Worm (Caenorhabditis elegans): Measurements from ENCODE around the gene srg-25.

srg-25 gene

ce11 chrV:5345419-5345818 is at the start of gene srg-25:
Gene srg-25, minus strand, starts transcription at chrV:5345519.
- no peak for TF ChIP-seq B0310.2 (tag; optimal IDR thresholded peaks at IDR 0.05)
- no peak for TF ChIP-seq F13C5.2 (tag; optimal IDR thresholded peaks at IDR 0.05)
- TF ChIP-seq aly-1 (tag; optimal IDR thresholded peaks at IDR 0.05): no peak
- TF ChIP-seq sea-1 (GFP tag; conservative IDR thresholded peaks at IDR 0.05): no peak
- TF ChIP-seq tra-4 (tag; optimal IDR thresholded peaks at IDR 0.05): no peak
- TF ChIP-seq scrt-1 (GFP tag; IDR thresholded peaks at IDR 0.05): no peak
- no peak for TF ChIP-seq hnd-1 (tag; optimal IDR thresholded peaks at IDR 0.05)

ce11 chrV:5392993-5393628 is 47.8 kb upstream of the srg-25 start, which contains the start of gene C35A11.4:
Gene C35A11.4, minus strand, starts transcription at chrV:5393148.
- TF ChIP-seq B0310.2 (tag; optimal IDR thresholded peaks at IDR 0.05) (no peak), ceh-13 (GFP tag; optimal IDR thresholded peaks at IDR 0.05) (no peak), hmbx-1 (tag; optimal IDR thresholded peaks at IDR 0.05) (no peak), tra-4 (tag; optimal IDR thresholded peaks at IDR 0.05) (no peak), hnd-1 (tag; optimal IDR thresholded peaks at IDR 0.05) (no peak), aly-1 (tag; optimal IDR thresholded peaks at IDR 0.05) (no peak), F13C5.2 (tag; optimal IDR thresholded peaks at IDR 0.05) (no peak), ceh-36 (tag; optimal IDR thresholded peaks at IDR 0.05) (no peak), pes-1 (GFP tag; IDR thresholded peaks at IDR 0.05) (no peak), flt-1 (GFP tag; IDR thresholded peaks at IDR 0.05) (no peak), tbx-37 (GFP tag; conservative IDR thresholded peaks at IDR 0.05) (no peak), hmg-4 (GFP tag; optimal IDR thresholded peaks at IDR 0.05) (no peak), scrt-1 (GFP tag; IDR thresholded peaks at IDR 0.05) (no peak), sea-1 (GFP tag; conservative IDR thresholded peaks at IDR 0.05) (no peak), ets-7 (tag; optimal IDR thresholded peaks at IDR 0.05) (no peak), tbx-11 (GFP tag; IDR thresholded peaks at IDR 0.05) (no peak), ama-1 (optimal IDR thresholded peaks at IDR 0.05) (no peak)

- TF ChIP-seq flt-1 (GFP tag; IDR thresholded peaks at IDR 0.05): no peak
- TF ChIP-seq hmg-4 (GFP tag; optimal IDR thresholded peaks at IDR 0.05): no peak
- TF ChIP-seq sea-1 (GFP tag; conservative IDR thresholded peaks at IDR 0.05): no peak
- TF ChIP-seq ets-7 (tag; optimal IDR thresholded peaks at IDR 0.05): no peak
- no peak for TF ChIP-seq B0310.2 (tag; optimal IDR thresholded peaks at IDR 0.05)
- TF ChIP-seq tbx-37 (GFP tag; conservative IDR thresholded peaks at IDR 0.05): no peak
- TF ChIP-seq scrt-1 (GFP tag; IDR thresholded peaks at IDR 0.05): no peak
- no peak for TF ChIP-seq hnd-1 (tag; optimal IDR thresholded peaks at IDR 0.05)
Observed at ce11 chrV:5385914-5386493, 40.7 kb upstream of the srg-25 start, which contains the start of gene C35A11.2. Gene C35A11.2, plus strand, starts transcription at chrV:5386299.

- TF ChIP-seq flt-1 (GFP tag; IDR thresholded peaks at IDR 0.05): no peak
- no peak for TF ChIP-seq aly-1 (tag; optimal IDR thresholded peaks at IDR 0.05)
- TF ChIP-seq ceh-36 (tag; optimal IDR thresholded peaks at IDR 0.05): no peak
- no peak for TF ChIP-seq ceh-13 (GFP tag; optimal IDR thresholded peaks at IDR 0.05)
- no peak for TF ChIP-seq pes-1 (GFP tag; IDR thresholded peaks at IDR 0.05)
- no peak for TF ChIP-seq tbx-37 (GFP tag; conservative IDR thresholded peaks at IDR 0.05)
- TF ChIP-seq hmbx-1 (tag; optimal IDR thresholded peaks at IDR 0.05): no peak
- TF ChIP-seq tbx-11 (GFP tag; IDR thresholded peaks at IDR 0.05): no peak
- no peak for TF ChIP-seq B0310.2 (tag; optimal IDR thresholded peaks at IDR 0.05)
Observed at ce11 chrV:5372118-5372517, 26.8 kb upstream of the srg-25 start, which contains the start of gene C35A11.3. Gene C35A11.3, plus strand, starts transcription at chrV:5372418.

ce11 chrV:5368792-5369191 is 23.5 kb upstream of the srg-25 start, which contains the start of gene T09D3.9:
Gene T09D3.9, minus strand, starts transcription at chrV:5368892.
- TF ChIP-seq ets-7 (tag; optimal IDR thresholded peaks at IDR 0.05) (no peak), tbx-37 (GFP tag; conservative IDR thresholded peaks at IDR 0.05) (no peak), pes-1 (GFP tag; IDR thresholded peaks at IDR 0.05) (no peak), tra-4 (tag; optimal IDR thresholded peaks at IDR 0.05) (no peak), scrt-1 (GFP tag; IDR thresholded peaks at IDR 0.05) (no peak), B0310.2 (tag; optimal IDR thresholded peaks at IDR 0.05) (no peak), hmbx-1 (tag; optimal IDR thresholded peaks at IDR 0.05) (no peak), ceh-36 (tag; optimal IDR thresholded peaks at IDR 0.05) (no peak), F13C5.2 (tag; optimal IDR thresholded peaks at IDR 0.05) (no peak), hnd-1 (tag; optimal IDR thresholded peaks at IDR 0.05) (no peak), sea-1 (GFP tag; conservative IDR thresholded peaks at IDR 0.05) (no peak), flt-1 (GFP tag; IDR thresholded peaks at IDR 0.05) (no peak), hmg-4 (GFP tag; optimal IDR thresholded peaks at IDR 0.05) (no peak), ceh-13 (GFP tag; optimal IDR thresholded peaks at IDR 0.05) (no peak), ama-1 (optimal IDR thresholded peaks at IDR 0.05) (no peak), tbx-11 (GFP tag; IDR thresholded peaks at IDR 0.05) (no peak), aly-1 (tag; optimal IDR thresholded peaks at IDR 0.05) (no peak)

- no peak for TF ChIP-seq flt-1 (GFP tag; IDR thresholded peaks at IDR 0.05)
Observed at ce11 chrV:5364863-5365262, 19.5 kb upstream of the srg-25 start, which contains the start of gene T09D3.8. Gene T09D3.8, plus strand, starts transcription at chrV:5365163.

ce11 chrV:5362220-5362619 is 16.9 kb upstream of the srg-25 start:
- TF ChIP-seq hnd-1 (tag; optimal IDR thresholded peaks at IDR 0.05): no peak
- TF ChIP-seq ama-1 (optimal IDR thresholded peaks at IDR 0.05): no peak
- TF ChIP-seq F13C5.2 (tag; optimal IDR thresholded peaks at IDR 0.05): no peak
- TF ChIP-seq ceh-36 (tag; optimal IDR thresholded peaks at IDR 0.05): no peak
- TF ChIP-seq ceh-13 (GFP tag; optimal IDR thresholded peaks at IDR 0.05): no peak
- no peak for TF ChIP-seq scrt-1 (GFP tag; IDR thresholded peaks at IDR 0.05)
- TF ChIP-seq tbx-37 (GFP tag; conservative IDR thresholded peaks at IDR 0.05): no peak
- TF ChIP-seq tra-4 (tag; optimal IDR thresholded peaks at IDR 0.05): no peak
- TF ChIP-seq aly-1 (tag; optimal IDR thresholded peaks at IDR 0.05): no peak
- TF ChIP-seq B0310.2 (tag; optimal IDR thresholded peaks at IDR 0.05): no peak
- TF ChIP-seq tbx-11 (GFP tag; IDR thresholded peaks at IDR 0.05): no peak
- TF ChIP-seq flt-1 (GFP tag; IDR thresholded peaks at IDR 0.05): no peak
- TF ChIP-seq hmbx-1 (tag; optimal IDR thresholded peaks at IDR 0.05): no peak
- TF ChIP-seq ets-7 (tag; optimal IDR thresholded peaks at IDR 0.05): no peak
- TF ChIP-seq hmg-4 (GFP tag; optimal IDR thresholded peaks at IDR 0.05): no peak
- TF ChIP-seq sea-1 (GFP tag; conservative IDR thresholded peaks at IDR 0.05): no peak

Data from whole organism, early embryonic.